Worm (Caenorhabditis elegans) whole organism, young adult: Measurements from ENCODE around the gene C18B2.3.

Source experiments
- Y95B8A.8 ChIP-seq: fragments of 200-800 bp; sonication (Bioruptor generic); IDR thresholded peaks from 2 replicates; pipeline ENCODE4 v1.3.6; 2022; ENCODE audit warnings: missing genetic modification reagents, missing genetic modification characterization, missing compliant biosample characterization
- madf-6 ChIP-seq: fragments of 200-800 bp; sonication (Bioruptor generic); IDR thresholded peaks from 2 replicates; pipeline ENCODE4 v1.3.6; 2022; ENCODE audit warnings: missing genetic modification reagents, missing genetic modification characterization, missing compliant biosample characterization
- mcd-1 ChIP-seq: fragments of 200-800 bp; sonication (Bioruptor generic); IDR thresholded peaks from 2 replicates; pipeline ENCODE4 v1.3.6; 2022; ENCODE audit warnings: missing genetic modification reagents, missing genetic modification characterization, missing compliant biosample characterization
- nfya-1 ChIP-seq: sonication (generic microtip); optimal IDR thresholded peaks from 2 replicates; lab custom pipeline; 2017; ENCODE audit warnings: antibody characterized with exemption, missing compliant biosample characterization, missing genetic modification characterization, borderline replicate concordance; ENCODE audit not compliant: insufficient read depth
- nhr-90 ChIP-seq: sonication (generic microtip); optimal IDR thresholded peaks from 2 replicates; lab custom pipeline; 2016; ENCODE audit warnings: missing genotype, mild to moderate bottlenecking, missing genetic modification characterization, missing compliant biosample characterization
- pha-4 ChIP-seq: fragments of 150-350 bp; sonication (generic microtip); optimal IDR thresholded peaks from 2 replicates; lab custom pipeline; 2014; ENCODE audit warnings: missing biosample characterization, missing genetic modification reagents, missing genetic modification characterization
- snpc-4 ChIP-seq, 5 experiments: fragments of 150-350 bp in 1 of 5; sonication (generic microtip) in 4 of 5; optimal IDR thresholded peaks; 2 replicates each; lab custom pipeline; 2014 to 2018; ENCODE audit warnings: missing genetic modification characterization in 5 of 5, missing biosample characterization in 3 of 5, antibody characterized with exemption in 2 of 5, mild to moderate bottlenecking in 2 of 5, missing compliant biosample characterization in 2 of 5, missing genotype in 2 of 5, moderate library complexity in 2 of 5, missing genetic modification reagents in 1 of 5
- tbp1 ChIP-seq: fragments of 200-800 bp; sonication (Bioruptor generic); optimal IDR thresholded peaks from 2 replicates; lab custom pipeline; 2018; ENCODE audit warnings: mild to moderate bottlenecking, missing genetic modification characterization, missing compliant biosample characterization
- unc-62 ChIP-seq: fragments of 150-350 bp; optimal IDR thresholded peaks from 2 replicates; lab custom pipeline; 2014; ENCODE audit warnings: missing biosample characterization, missing genetic modification reagents, missing genetic modification characterization

ce11 chrX:3618842-3619241 is 17.2 kb downstream of the C18B2.3 start:
- TF ChIP-seq Y95B8A.8 (GFP tag; lab: Robert Waterston, UW) = no peak
- no peak for TF ChIP-seq tbp1 (GFP tag; lab: Kevin White, UChicago)
- no peak for TF ChIP-seq pha-4 (tag; lab: Kevin White, UChicago)
- no peak for TF ChIP-seq mcd-1 (GFP tag; lab: Robert Waterston, UW)
- TF ChIP-seq madf-6 (GFP tag; lab: Robert Waterston, UW) = no peak
- TF ChIP-seq snpc-4 (GFP tag; optimal IDR thresholded peaks at IDR 0.05; lab: Kevin White, UChicago) = no peak
- TF ChIP-seq snpc-4 (tag; optimal IDR thresholded peaks at IDR 0.05; lab: Kevin White, UChicago) = no peak
- TF ChIP-seq unc-62 (GFP tag; lab: Kevin White, UChicago) = no peak
- TF ChIP-seq nfya-1 (tag; lab: Kevin White, UChicago) = no peak
- TF ChIP-seq nhr-90 = no peak
